Fruit fly (Drosophila melanogaster) whole organism, embryonic: ENCODE data around the gene SecS.

ENCODE experiments used
- ATbp ChIP-seq: fragments of 200-800 bp; sonication (Bioruptor generic); optimal IDR thresholded peaks from 2 replicates; lab custom pipeline; 2017; ENCODE audit warnings: missing biosample characterization, mild to moderate bottlenecking, missing genetic modification characterization, missing genetic modification reagents
- Asciz ChIP-seq: fragments of 200-800 bp; sonication (Bioruptor generic); optimal IDR thresholded peaks from 2 replicates; lab custom pipeline; 2017; ENCODE audit warnings: missing biosample characterization, mild to moderate bottlenecking, missing genetic modification characterization, missing genetic modification reagents
- CG10366 ChIP-seq: fragments of 200-800 bp; sonication (Bioruptor generic); IDR thresholded peaks from 2 replicates; pipeline ENCODE4 v1.3.6; 2022; ENCODE audit warnings: missing biosample characterization, missing genetic modification characterization
- CG12219 ChIP-seq: fragments of 200-800 bp; sonication (Bioruptor generic); optimal IDR thresholded peaks from 3 replicates; lab custom pipeline; 2018; ENCODE audit warnings: missing biosample characterization, mild to moderate bottlenecking, missing genetic modification characterization
- CG15601 ChIP-seq: fragments of 200-800 bp; sonication (Bioruptor generic); optimal IDR thresholded peaks from 3 replicates; lab custom pipeline; 2019; ENCODE audit warnings: missing biosample characterization, mild to moderate bottlenecking, missing genetic modification characterization, moderate library complexity
- CG15696 ChIP-seq: fragments of 200-800 bp; sonication (Bioruptor generic); optimal IDR thresholded peaks from 2 replicates; lab custom pipeline; 2019; ENCODE audit warnings: missing biosample characterization, mild to moderate bottlenecking, missing genetic modification characterization, moderate library complexity
- CG17912 ChIP-seq: fragments of 200-800 bp; sonication (Bioruptor generic); optimal IDR thresholded peaks from 2 replicates; lab custom pipeline; 2018; ENCODE audit warnings: missing biosample characterization, mild to moderate bottlenecking, missing genetic modification characterization
- CG1792 ChIP-seq: fragments of 200-800 bp; sonication (Bioruptor generic); optimal IDR thresholded peaks from 2 replicates; lab custom pipeline; 2016; ENCODE audit warnings: missing biosample characterization, missing genetic modification characterization
- CG2199 ChIP-seq: fragments of 200-800 bp; sonication (Bioruptor generic); IDR thresholded peaks from 3 replicates; pipeline ENCODE4 v1.3.6; 2022; ENCODE audit warnings: missing biosample characterization, missing genetic modification characterization
- CG31224 ChIP-seq: fragments of 200-800 bp; sonication (Bioruptor generic); IDR thresholded peaks from 2 replicates; pipeline ENCODE4 v1.3.6; 2022; ENCODE audit warnings: missing biosample characterization, missing genetic modification characterization
- CG31388 ChIP-seq: fragments of 200-800 bp; sonication (Bioruptor generic); optimal IDR thresholded peaks from 2 replicates; lab custom pipeline; 2016; ENCODE audit warnings: missing biosample characterization, missing genetic modification characterization
- CG32772 ChIP-seq: fragments of 200-800 bp; sonication (Bioruptor generic); IDR thresholded peaks from 2 replicates; pipeline ENCODE4 v1.3.6; 2022; ENCODE audit warnings: missing biosample characterization, missing genetic modification characterization
- CG3281 ChIP-seq: fragments of 200-800 bp; sonication (Bioruptor generic); optimal IDR thresholded peaks from 3 replicates; lab custom pipeline; 2017; ENCODE audit warnings: missing biosample characterization, mild to moderate bottlenecking, missing genetic modification characterization
- CG4617 ChIP-seq: fragments of 200-800 bp; sonication (Bioruptor generic); optimal IDR thresholded peaks from 3 replicates; lab custom pipeline; 2016; ENCODE audit warnings: missing biosample characterization, missing genetic modification characterization, borderline replicate concordance
- CG4820 ChIP-seq: fragments of 200-800 bp; sonication (Bioruptor generic); optimal IDR thresholded peaks from 3 replicates; lab custom pipeline; 2016; ENCODE audit warnings: missing biosample characterization, missing genetic modification characterization
- CG6175 ChIP-seq: fragments of 200-800 bp; sonication (Bioruptor generic); IDR thresholded peaks from 3 replicates; pipeline ENCODE4 v1.3.6; 2022; ENCODE audit warnings: missing biosample characterization, missing genetic modification characterization
- CG8089 ChIP-seq: fragments of 200-800 bp; sonication (Bioruptor generic); optimal IDR thresholded peaks from 3 replicates; lab custom pipeline; 2016; ENCODE audit warnings: missing biosample characterization, missing genetic modification characterization
- CG8281 ChIP-seq: fragments of 200-800 bp; sonication (Bioruptor generic); optimal IDR thresholded peaks from 2 replicates; lab custom pipeline; 2018; ENCODE audit warnings: missing biosample characterization, mild to moderate bottlenecking, missing genetic modification characterization, moderate library complexity
- CG8359 ChIP-seq: fragments of 200-800 bp; sonication (Bioruptor generic); optimal IDR thresholded peaks from 2 replicates; lab custom pipeline; 2017; ENCODE audit warnings: missing biosample characterization, mild to moderate bottlenecking, missing genetic modification characterization, borderline replicate concordance
- CG8944 ChIP-seq: fragments of 200-800 bp; sonication (Bioruptor generic); optimal IDR thresholded peaks from 3 replicates; lab custom pipeline; 2016; ENCODE audit warnings: missing biosample characterization, missing genetic modification characterization
- CG9609 ChIP-seq: fragments of 200-800 bp; sonication (Bioruptor generic); optimal IDR thresholded peaks from 3 replicates; lab custom pipeline; 2016; ENCODE audit warnings: missing biosample characterization, missing genetic modification characterization
- CrebB ChIP-seq: fragments of 200-800 bp; sonication (Bioruptor generic); optimal IDR thresholded peaks from 3 replicates; lab custom pipeline; 2018; ENCODE audit warnings: missing biosample characterization, mild to moderate bottlenecking, missing genetic modification characterization
- E2f1 ChIP-seq: fragments of 200-800 bp; sonication (Bioruptor generic); IDR thresholded peaks from 2 replicates; pipeline ENCODE4 v1.3.6; 2022; ENCODE audit warnings: missing biosample characterization, missing genetic modification characterization
- HHEX ChIP-seq: fragments of 200-800 bp; sonication (Bioruptor generic); optimal IDR thresholded peaks from 3 replicates; lab custom pipeline; 2017; ENCODE audit warnings: missing biosample characterization, mild to moderate bottlenecking, missing genetic modification characterization, missing genetic modification reagents
- Hand ChIP-seq: fragments of 200-800 bp; sonication (Bioruptor generic); optimal IDR thresholded peaks from 2 replicates; lab custom pipeline; 2017; ENCODE audit warnings: mild to moderate bottlenecking, missing biosample characterization, missing genetic modification reagents, missing genetic modification characterization
- HmgD ChIP-seq: fragments of 200-800 bp; sonication (Bioruptor generic); optimal IDR thresholded peaks from 3 replicates; lab custom pipeline; 2016; ENCODE audit warnings: missing biosample characterization, missing genetic modification characterization
- Hr3 ChIP-seq: fragments of 200-800 bp; sonication (Bioruptor generic); optimal IDR thresholded peaks from 3 replicates; lab custom pipeline; 2016; ENCODE audit warnings: missing biosample characterization, missing genetic modification characterization
- Hr39 ChIP-seq: fragments of >200 bp; optimal IDR thresholded peaks from 2 replicates; lab custom pipeline; 2017
- Mes4 ChIP-seq: fragments of 200-800 bp; sonication (Bioruptor generic); optimal IDR thresholded peaks from 2 replicates; lab custom pipeline; 2016; ENCODE audit warnings: missing biosample characterization, missing genetic modification characterization
- Nf-YB ChIP-seq: fragments of 200-800 bp; sonication (Bioruptor generic); optimal IDR thresholded peaks from 3 replicates; lab custom pipeline; 2019; ENCODE audit warnings: missing biosample characterization, mild to moderate bottlenecking, missing genetic modification characterization, moderate library complexity
- Oaz ChIP-seq: fragments of 200-800 bp; sonication (Bioruptor generic); IDR thresholded peaks from 2 replicates; pipeline ENCODE4 v1.3.6; 2022; ENCODE audit warnings: missing biosample characterization, missing genetic modification characterization
- Sox100B ChIP-seq: fragments of 200-800 bp; sonication (Bioruptor generic); optimal IDR thresholded peaks from 3 replicates; lab custom pipeline; 2018; ENCODE audit warnings: missing biosample characterization, mild to moderate bottlenecking, missing genetic modification characterization
- Sry-δ ChIP-seq: fragments of 200-800 bp; sonication (Bioruptor generic); optimal IDR thresholded peaks from 2 replicates; lab custom pipeline; 2016; ENCODE audit warnings: missing biosample characterization, missing genetic modification characterization
- Xbp1 ChIP-seq: fragments of 200-800 bp; sonication (Bioruptor generic); optimal IDR thresholded peaks from 3 replicates; lab custom pipeline; 2016; ENCODE audit warnings: missing biosample characterization, mild to moderate bottlenecking, missing genetic modification characterization
- bbx ChIP-seq: fragments of 200-800 bp; sonication (Bioruptor generic); IDR thresholded peaks from 2 replicates; pipeline ENCODE4 v1.3.6; 2022; ENCODE audit warnings: missing biosample characterization, missing genetic modification characterization; ENCODE audit not compliant: partially characterized antibody
- btn ChIP-seq: fragments of 200-800 bp; sonication (Bioruptor generic); optimal IDR thresholded peaks from 2 replicates; lab custom pipeline; 2016; ENCODE audit warnings: missing biosample characterization, missing genetic modification characterization
- cg ChIP-seq: fragments of 200-800 bp; sonication (Bioruptor generic); optimal IDR thresholded peaks from 3 replicates; lab custom pipeline; 2019; ENCODE audit warnings: missing biosample characterization, mild to moderate bottlenecking, missing genetic modification characterization, moderate library complexity
- corto ChIP-seq: fragments of 200-800 bp; sonication (Bioruptor generic); optimal IDR thresholded peaks from 2 replicates; lab custom pipeline; 2016; ENCODE audit warnings: missing biosample characterization, mild to moderate bottlenecking, missing genetic modification characterization, moderate library complexity
- crol ChIP-seq: fragments of 200-800 bp; sonication (Bioruptor generic); IDR thresholded peaks from 2 replicates; pipeline ENCODE4 v1.3.6; 2022; ENCODE audit warnings: missing biosample characterization, missing genetic modification characterization
- dpn ChIP-seq, 2 experiments: fragments of 200-800 bp; sonication (Bioruptor generic); optimal IDR thresholded peaks; 3 replicates each; lab custom pipeline; 2016; ENCODE audit warnings: missing biosample characterization in 2 of 2, missing genetic modification characterization in 2 of 2
- ems ChIP-seq: fragments of 200-800 bp; sonication (Bioruptor generic); optimal IDR thresholded peaks from 3 replicates; lab custom pipeline; 2016; ENCODE audit warnings: missing biosample characterization, missing genetic modification characterization
- hth ChIP-seq: fragments of >200 bp; optimal IDR thresholded peaks from 2 replicates; lab custom pipeline; 2017; ENCODE audit warnings: inconsistent platforms
- insv ChIP-seq, 2 experiments: fragments of 200-800 bp; sonication (Bioruptor generic); optimal IDR thresholded peaks; 3 replicates each; lab custom pipeline; 2016 to 2018; ENCODE audit warnings: missing biosample characterization in 2 of 2, missing genetic modification characterization in 2 of 2
- pita ChIP-seq: fragments of 200-800 bp; sonication (Bioruptor generic); optimal IDR thresholded peaks from 2 replicates; lab custom pipeline; 2017; ENCODE audit warnings: missing biosample characterization, mild to moderate bottlenecking, missing genetic modification characterization
- pum ChIP-seq: fragments of 200-800 bp; sonication (Bioruptor generic); optimal IDR thresholded peaks from 2 replicates; lab custom pipeline; 2016; ENCODE audit warnings: missing biosample characterization, missing genetic modification characterization
- scrt ChIP-seq: fragments of 200-800 bp; sonication (Bioruptor generic); optimal IDR thresholded peaks from 2 replicates; lab custom pipeline; 2018; ENCODE audit warnings: missing biosample characterization, mild to moderate bottlenecking, missing genetic modification characterization, moderate library complexity
- sima ChIP-seq: fragments of 200-800 bp; sonication (Bioruptor generic); optimal IDR thresholded peaks from 2 replicates; lab custom pipeline; 2016; ENCODE audit warnings: missing biosample characterization, missing genetic modification characterization
- so ChIP-seq: fragments of 200-800 bp; sonication (Bioruptor generic); IDR thresholded peaks from 3 replicates; pipeline ENCODE4 v1.3.6; 2022; ENCODE audit warnings: missing biosample characterization, missing genetic modification characterization
- trem ChIP-seq: fragments of 200-800 bp; optimal IDR thresholded peaks from 3 replicates; lab custom pipeline; 2019; ENCODE audit warnings: missing biosample characterization, mild to moderate bottlenecking, missing genetic modification characterization, moderate library complexity
- vvl ChIP-seq: fragments of 200-800 bp; sonication (Bioruptor generic); IDR thresholded peaks from 2 replicates; pipeline ENCODE4 v1.3.6; 2022; ENCODE audit warnings: missing biosample characterization, missing genetic modification characterization

The SecS gene

dm6 chr3R:5636519-5637430, 35.5 kb downstream of the SecS start, which contains the start of the genes CG31548 and CG12170 (continued):
- peak; percentile 32 for TF ChIP-seq CG15601 (tag; lab: Kevin White, UChicago)
- TF ChIP-seq sima (GFP tag; lab: Kevin White, UChicago) = no peak
- no peak for TF ChIP-seq Hand (GFP tag; lab: Kevin White, UChicago)
- no peak for TF ChIP-seq CG8281 (tag; lab: Kevin White, UChicago)
- TF ChIP-seq HHEX = no peak
- peak; percentile 72 for TF ChIP-seq Xbp1
- peak; percentile 40 for TF ChIP-seq CG10366 (GFP tag; lab: Robert Waterston, UW)
- no peak for TF ChIP-seq CG15696 (tag; lab: Kevin White, UChicago)
- no peak for TF ChIP-seq bbx (GFP tag; lab: Robert Waterston, UW)
- TF ChIP-seq CG8359 (GFP tag; lab: Kevin White, UChicago) = no peak
- peak; percentile 40 for TF ChIP-seq CG3281 (GFP tag; lab: Kevin White, UChicago)
- TF ChIP-seq trem (tag; lab: Kevin White, UChicago) = peak; percentile 57
- no peak for TF ChIP-seq hth (lab: Kevin White, UChicago)
- peak; percentile 39; the same call in 1 of the 2 replicates for TF ChIP-seq E2f1 (GFP tag; lab: Robert Waterston, UW)
- TF ChIP-seq CG4617 (GFP tag; lab: Kevin White, UChicago) = no peak
- TF ChIP-seq CG31388 (GFP tag; lab: Kevin White, UChicago) = peak; percentile 36
- no peak for TF ChIP-seq crol (GFP tag; lab: Robert Waterston, UW)
- TF ChIP-seq dpn (GFP tag; optimal IDR thresholded peaks at IDR 0.05; lab: Kevin White, UChicago) = peak; percentile 14 to 49
- no peak for TF ChIP-seq HmgD (GFP tag; lab: Kevin White, UChicago)
- peak; percentile 25 for TF ChIP-seq pum (GFP tag; lab: Kevin White, UChicago)
- TF ChIP-seq CG4820 (GFP tag; lab: Kevin White, UChicago) = peak; percentile 31
- TF ChIP-seq Sry-δ = no peak
- TF ChIP-seq CG9609 (GFP tag; lab: Kevin White, UChicago) = peak; percentile 2
- TF ChIP-seq vvl (GFP tag; lab: Robert Waterston, UW) = peak; percentile 64
- no peak for TF ChIP-seq btn
- no peak for TF ChIP-seq cg (GFP tag; lab: Kevin White, UChicago)
- no peak for TF ChIP-seq insv (GFP tag; optimal IDR thresholded peaks at IDR 0.05; lab: Kevin White, UChicago)
- TF ChIP-seq CG1792 (GFP tag; lab: Kevin White, UChicago) = no peak
- no peak for TF ChIP-seq ems (GFP tag; lab: Kevin White, UChicago)
- TF ChIP-seq Sox100B (GFP tag; lab: Kevin White, UChicago) = no peak
- no peak for TF ChIP-seq scrt (GFP tag; lab: Kevin White, UChicago)
- TF ChIP-seq CrebB (tag; lab: Kevin White, UChicago) = no peak
- TF ChIP-seq Nf-YB (GFP tag; lab: Kevin White, UChicago) = peak; percentile 46
- no peak for TF ChIP-seq Hr39 (lab: Kevin White, UChicago)
- TF ChIP-seq Asciz = no peak
- peak; percentile 33; the same call in 1 of the 3 replicates for TF ChIP-seq so (GFP tag; lab: Robert Waterston, UW)
- no peak for TF ChIP-seq CG8944 (GFP tag; lab: Kevin White, UChicago)
- TF ChIP-seq CG6175 (GFP tag; lab: Robert Waterston, UW) = no peak
- no peak for TF ChIP-seq CG31224 (GFP tag; lab: Robert Waterston, UW)
- no peak for TF ChIP-seq Mes4 (GFP tag; lab: Kevin White, UChicago)
- TF ChIP-seq corto = no peak
- TF ChIP-seq CG12219 = no peak
- TF ChIP-seq CG17912 (GFP tag; lab: Kevin White, UChicago) = no peak
- TF ChIP-seq CG32772 (GFP tag; lab: Robert Waterston, UW) = no peak
- TF ChIP-seq CG2199 (GFP tag; lab: Robert Waterston, UW) = no peak
- TF ChIP-seq Oaz = no peak
- peak; percentile 14 for TF ChIP-seq CG8089
- no peak for TF ChIP-seq pita (GFP tag; lab: Kevin White, UChicago)
- peak; percentile 46 for TF ChIP-seq Hr3
- no peak for TF ChIP-seq ATbp (GFP tag; lab: Kevin White, UChicago)
